4 fruit fly cellular contexts compared by ENCODE assay signal in the genomic region with DNA sequence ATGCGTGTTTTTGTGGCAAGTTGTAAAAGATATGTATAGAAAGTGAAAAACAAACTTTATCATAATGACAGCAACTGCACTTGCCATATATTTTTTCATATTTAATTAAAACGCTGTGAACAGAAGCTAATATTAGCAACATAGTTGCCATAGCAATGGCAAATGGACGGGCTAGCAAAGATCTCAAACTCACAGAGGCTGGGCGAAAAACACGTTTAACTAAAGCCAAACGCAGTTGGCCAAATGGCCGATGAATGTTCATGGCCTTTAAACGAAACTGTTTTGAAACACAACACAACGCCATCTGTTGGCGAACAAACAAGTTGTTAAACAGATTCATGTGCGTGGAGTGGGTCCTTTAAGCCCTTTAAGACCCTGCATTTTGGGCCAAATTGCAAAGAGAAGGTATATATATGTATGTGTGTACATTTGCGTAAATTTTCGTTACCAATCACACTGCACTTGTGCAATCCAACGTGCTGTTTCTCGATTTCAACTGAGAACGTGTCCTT.
TF ChIP-seq lines count a peak whose summit lies in the region.

No protein-coding gene starts in this region.

- peak; percentile 83 to 86 for TF ChIP-seq CTCF in S2 (optimal IDR thresholded peaks at IDR 0.05; lab: Kevin White, UChicago)
- peak; percentile 85 for TF ChIP-seq CTCF in whole organism, embryonic (GFP tag; optimal IDR thresholded peaks at IDR 0.05; lab: Kevin White, UChicago)

TF ChIP-seq in whole organism, adult, 20 proteins besides CTCF, POLR2A, EP300 and RAD21:
- TF ChIP-seq kay (GFP tag; lab: Kevin White, UChicago; ENCODE audit: borderline replicate concordance) (peak; percentile 57), toe (GFP tag; optimal IDR thresholded peaks at IDR 0.05; lab: Kevin White, UChicago) (no peak)

TF ChIP-seq in whole organism, embryonic, 481 proteins besides CTCF, POLR2A, EP300 and RAD21:
- no peak for TF ChIP-seq chinmo (GFP tag; IDR thresholded peaks at IDR 0.05; lab: Robert Waterston, UW; ENCODE audit: partially characterized antibody)
- TF ChIP-seq lov (optimal IDR thresholded peaks at IDR 0.05; lab: Kevin White, UChicago) = no peak
- TF ChIP-seq lov (GFP tag; IDR thresholded peaks at IDR 0.05; lab: Robert Waterston, UW) = no peak
- TF ChIP-seq CG15514 (GFP tag; optimal IDR thresholded peaks at IDR 0.05; lab: Kevin White, UChicago) = peak; percentile 84
- no peak for TF ChIP-seq CG32767 (GFP tag; IDR thresholded peaks at IDR 0.05; lab: Robert Waterston, UW)
- no peak for TF ChIP-seq bsh (GFP tag; optimal IDR thresholded peaks at IDR 0.05; lab: Kevin White, UChicago)
- TF ChIP-seq CG18619 (GFP tag; optimal IDR thresholded peaks at IDR 0.05; lab: Kevin White, UChicago) = no peak

TF ChIP-seq in whole organism, prepupa, 60 proteins besides CTCF, POLR2A, EP300 and RAD21:
- TF ChIP-seq salr (GFP tag; optimal IDR thresholded peaks at IDR 0.05; lab: Kevin White, UChicago) (no peak), CG6808 (GFP tag; optimal IDR thresholded peaks at IDR 0.05; lab: Kevin White, UChicago) (peak; percentile 16), CG16779 (tag; optimal IDR thresholded peaks at IDR 0.05; lab: Kevin White, UChicago) (no peak), fd85E (GFP tag; optimal IDR thresholded peaks at IDR 0.05; lab: Kevin White, UChicago) (no peak), CG3919 (GFP tag; optimal IDR thresholded peaks at IDR 0.05; lab: Kevin White, UChicago) (no peak), ss (GFP tag; optimal IDR thresholded peaks at IDR 0.05; lab: Kevin White, UChicago) (no peak), dsx (GFP tag; optimal IDR thresholded peaks at IDR 0.05; lab: Kevin White, UChicago; ENCODE audit: poor library complexity, severe bottlenecking) (peak; percentile 81), Hr4 (GFP tag; optimal IDR thresholded peaks at IDR 0.05; lab: Kevin White, UChicago) (no peak)
